Worm (Caenorhabditis elegans) whole organism, mixed stage, embryonic: ENCODE results near the gene Y39B6A.25.

ENCODE experiments used
- nhr-28 ChIP-seq: fragments of 150-350 bp; optimal IDR thresholded peaks from 2 replicates; lab custom pipeline; 2014; ENCODE audit warnings: missing biosample characterization, missing genetic modification characterization
- unc-62 ChIP-seq: fragments of 150-350 bp; optimal IDR thresholded peaks from 2 replicates; lab custom pipeline; 2014; ENCODE audit warnings: missing biosample characterization, missing genetic modification reagents, missing genetic modification characterization

ce11 chrV:19001656-19002055 lies 24.6 kb upstream of the Y39B6A.25 start, which contains the start of gene Y39B6A.33:
- TF ChIP-seq nhr-28 (no peak), unc-62 (GFP tag; lab: Kevin White, UChicago) (no peak)
